Worm (Caenorhabditis elegans) whole organism, mixed stage, embryonic: ENCODE measurements around the gene C39B5.2.

Experiments
- mab-5 ChIP-seq: fragments of 150-350 bp; optimal IDR thresholded peaks from 2 replicates; lab custom pipeline; 2014; ENCODE audit warnings: missing biosample characterization, missing genetic modification characterization
- snpc-4 ChIP-seq: fragments of 150-350 bp; optimal IDR thresholded peaks from 2 replicates; lab custom pipeline; 2014; ENCODE audit warnings: missing biosample characterization, missing genetic modification characterization

DNA sequence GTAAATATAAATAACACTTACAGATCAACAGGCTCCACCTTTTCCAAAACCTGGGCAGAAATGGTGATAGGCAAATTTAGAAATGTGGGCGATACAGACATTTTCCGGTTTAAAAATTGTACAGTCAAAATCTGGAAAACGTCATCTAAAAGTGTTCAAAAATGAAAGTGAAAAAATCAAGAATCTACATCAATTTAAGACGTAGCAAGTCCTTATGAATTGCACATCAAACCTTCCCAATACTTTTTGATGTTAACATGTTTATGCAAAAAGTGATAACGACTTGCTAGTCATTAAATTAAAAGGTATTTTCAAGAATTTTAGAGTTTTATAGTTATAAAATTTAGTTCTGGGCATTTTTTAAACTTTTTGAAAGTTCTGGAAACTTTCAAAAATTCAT, 16.7 kb downstream of the C39B5.2 start, which contains the start of gene fbxa-7:
- TF ChIP-seq mab-5 (tag; lab: Kevin White, UChicago) = no peak
- TF ChIP-seq snpc-4 = no peak
